6 worm cellular contexts compared by ENCODE assay signal in genomic region chrIV:949940-950592, ce11.
A peak's percentile ranks its signal among the peaks of the same experiment; 100 is the strongest.
TF ChIP-seq lines count a peak whose summit lies in the region.

No protein-coding gene starts in this region.

TF ChIP-seq in whole organism, L1 larva, 84 proteins besides CTCF, POLR2A, EP300 and RAD21:
- no peak for TF ChIP-seq nhr-11 (tag; optimal IDR thresholded peaks at IDR 0.05; lab: Kevin White, UChicago)
- peak; percentile 1 for TF ChIP-seq mep-1 (tag; optimal IDR thresholded peaks at IDR 0.05; lab: Kevin White, UChicago)
- TF ChIP-seq pax-3 (tag; optimal IDR thresholded peaks at IDR 0.05; lab: Kevin White, UChicago): no peak
- TF ChIP-seq nhr-85 (tag; lab: Kevin White, UChicago): peak; percentile 66
- no peak for TF ChIP-seq dsc-1 (tag; optimal IDR thresholded peaks at IDR 0.05; lab: Kevin White, UChicago)
- TF ChIP-seq blmp-1 (tag; optimal IDR thresholded peaks at IDR 0.05; lab: Kevin White, UChicago): peak; percentile 14

TF ChIP-seq in whole organism, L3 larva, 47 proteins besides CTCF, POLR2A, EP300 and RAD21:
- TF ChIP-seq lsy-12 (tag; optimal IDR thresholded peaks at IDR 0.05; lab: Kevin White, UChicago) (no peak), nhr-23 (tag; optimal IDR thresholded peaks at IDR 0.05; lab: Kevin White, UChicago) (peak; percentile 9)

TF ChIP-seq in whole organism, L4 larva, 104 proteins besides CTCF, POLR2A, EP300 and RAD21:
- TF ChIP-seq aha-1 (tag; lab: Kevin White, UChicago) (peak; percentile 60), set-16 (GFP tag; IDR thresholded peaks at IDR 0.05; lab: Robert Waterston, UW) (no peak), daf-8 (GFP tag; IDR thresholded peaks at IDR 0.05; lab: Robert Waterston, UW) (no peak), nhr-11 (tag; optimal IDR thresholded peaks at IDR 0.05; lab: Kevin White, UChicago) (no peak), unc-62 (GFP tag; optimal IDR thresholded peaks at IDR 0.05 in 1 of 2; lab: Kevin White, UChicago) (peak in 1 of 2 experiments; percentile 56), unc-62 (tag; optimal IDR thresholded peaks at IDR 0.05; lab: Kevin White, UChicago) (no peak), lim-7 (GFP tag; IDR thresholded peaks at IDR 0.05; lab: Robert Waterston, UW) (no peak), lin-1 (GFP tag; IDR thresholded peaks at IDR 0.05; lab: Robert Waterston, UW) (no peak), F44E2.7 (GFP tag; IDR thresholded peaks at IDR 0.05; lab: Robert Waterston, UW) (no peak), ZK337.2 (GFP tag; IDR thresholded peaks at IDR 0.05; lab: Robert Waterston, UW) (no peak), hlh-30 (tag; optimal IDR thresholded peaks at IDR 0.05; lab: Kevin White, UChicago; ENCODE audit: insufficient read depth) (no peak), mxl-3 (GFP tag; optimal IDR thresholded peaks at IDR 0.05; lab: Kevin White, UChicago) (no peak), nhr-42 (GFP tag; IDR thresholded peaks at IDR 0.05; lab: Robert Waterston, UW) (no peak), saeg-2 (GFP tag; IDR thresholded peaks at IDR 0.05; lab: Robert Waterston, UW) (no peak), lin-38 (GFP tag; IDR thresholded peaks at IDR 0.05; lab: Robert Waterston, UW) (no peak), ces-1 (GFP tag; optimal IDR thresholded peaks at IDR 0.05; lab: Kevin White, UChicago) (no peak), nhr-28 (tag; optimal IDR thresholded peaks at IDR 0.05; lab: Kevin White, UChicago) (peak; percentile 18), Y48G9A.11 (GFP tag; IDR thresholded peaks at IDR 0.05; lab: Robert Waterston, UW) (no peak)
TF ChIP-seq in whole organism, L4 larva: peak in this region for 3.

TF ChIP-seq in whole organism, midembryonic, 9 proteins besides CTCF, POLR2A, EP300 and RAD21:
- TF ChIP-seq T22C8.4 (GFP tag; IDR thresholded peaks at IDR 0.05; lab: Robert Waterston, UW) (no peak), cog-1 (tag; optimal IDR thresholded peaks at IDR 0.05; lab: Kevin White, UChicago) (peak; percentile 2), tab-1 (GFP tag; IDR thresholded peaks at IDR 0.05; lab: Robert Waterston, UW) (no peak)

TF ChIP-seq in whole organism, mixed stage, embryonic, 35 proteins besides CTCF, POLR2A, EP300 and RAD21:
- TF ChIP-seq nhr-28 (tag; optimal IDR thresholded peaks at IDR 0.05; lab: Kevin White, UChicago) (no peak), elt-1 (tag; optimal IDR thresholded peaks at IDR 0.05; lab: Kevin White, UChicago; ENCODE audit: borderline replicate concordance, insufficient read depth) (peak; percentile 4)

TF ChIP-seq in whole organism, young adult, 124 proteins besides CTCF, POLR2A, EP300 and RAD21:
- TF ChIP-seq sea-2 (GFP tag; IDR thresholded peaks at IDR 0.05; lab: Robert Waterston, UW) (no peak), hmg-1.2 (GFP tag; IDR thresholded peaks at IDR 0.05; lab: Robert Waterston, UW) (peak; percentile 84; the same call in 1 of the 2 replicates), B0261.1 (tag; optimal IDR thresholded peaks at IDR 0.05; lab: Kevin White, UChicago) (no peak), mes-4 (tag; optimal IDR thresholded peaks at IDR 0.05; lab: Kevin White, UChicago) (no peak), rcor-1 (GFP tag; IDR thresholded peaks at IDR 0.05; lab: Robert Waterston, UW) (no peak), aptf-2 (GFP tag; conservative IDR thresholded peaks at IDR 0.05; lab: Robert Waterston, UW) (no peak), cebp-1 (GFP tag; IDR thresholded peaks at IDR 0.05; lab: Robert Waterston, UW) (no peak), cebp-1 (tag; optimal IDR thresholded peaks at IDR 0.05; lab: Kevin White, UChicago) (peak; percentile 32)
